Fruit fly (Drosophila melanogaster) whole organism, embryonic: Measurements from ENCODE around the gene Blimp-1.

Source experiments
- Adf1 ChIP-seq: fragments of 200-800 bp; sonication (Bioruptor generic); IDR thresholded peaks from 2 replicates; pipeline ENCODE4 v1.3.6; 2022; ENCODE audit warnings: missing biosample characterization, missing genetic modification characterization
- Blimp-1 ChIP-seq: fragments of 200-800 bp; sonication (Bioruptor generic); optimal IDR thresholded peaks from 3 replicates; lab custom pipeline; 2018; ENCODE audit warnings: missing biosample characterization, missing genetic modification characterization, mild to moderate bottlenecking, moderate library complexity, missing genetic modification reagents
- CG11504 ChIP-seq: fragments of 200-800 bp; sonication (Bioruptor generic); optimal IDR thresholded peaks from 3 replicates; lab custom pipeline; 2019; ENCODE audit warnings: missing biosample characterization, mild to moderate bottlenecking, missing genetic modification characterization, moderate library complexity
- CG15479 ChIP-seq: fragments of 200-800 bp; sonication (Bioruptor generic); optimal IDR thresholded peaks from 3 replicates; lab custom pipeline; 2019; ENCODE audit warnings: missing biosample characterization, mild to moderate bottlenecking, missing genetic modification characterization, moderate library complexity
- CG16863 ChIP-seq: fragments of 200-800 bp; sonication (Bioruptor generic); optimal IDR thresholded peaks from 3 replicates; lab custom pipeline; 2016; ENCODE audit warnings: missing biosample characterization, missing genetic modification characterization
- CG17186 ChIP-seq: fragments of 200-800 bp; sonication (Bioruptor generic); optimal IDR thresholded peaks from 3 replicates; lab custom pipeline; 2017; ENCODE audit warnings: missing biosample characterization, missing genetic modification reagents, missing genetic modification characterization
- CG17361 ChIP-seq: fragments of 200-800 bp; sonication (Bioruptor generic); IDR thresholded peaks from 3 replicates; pipeline ENCODE4 v1.3.6; 2022; ENCODE audit warnings: missing biosample characterization, missing genetic modification characterization
- CG2120 ChIP-seq: fragments of 200-800 bp; sonication (Bioruptor generic); optimal IDR thresholded peaks from 3 replicates; lab custom pipeline; 2016; ENCODE audit warnings: missing biosample characterization, missing genetic modification characterization
- CG2202 ChIP-seq: fragments of 200-800 bp; sonication (Bioruptor generic); optimal IDR thresholded peaks from 2 replicates; lab custom pipeline; 2018; ENCODE audit warnings: missing biosample characterization, mild to moderate bottlenecking, missing genetic modification characterization
- CG2678 ChIP-seq: fragments of 200-800 bp; sonication (Bioruptor generic); optimal IDR thresholded peaks from 3 replicates; lab custom pipeline; 2019; ENCODE audit warnings: missing biosample characterization, mild to moderate bottlenecking, missing genetic modification characterization, moderate library complexity
- CG34376 ChIP-seq: fragments of 200-800 bp; sonication (Bioruptor generic); optimal IDR thresholded peaks from 2 replicates; lab custom pipeline; 2018; ENCODE audit warnings: missing biosample characterization, mild to moderate bottlenecking, missing genetic modification characterization
- CG6175 ChIP-seq: fragments of 200-800 bp; sonication (Bioruptor generic); IDR thresholded peaks from 3 replicates; pipeline ENCODE4 v1.3.6; 2022; ENCODE audit warnings: missing biosample characterization, missing genetic modification characterization
- CG8281 ChIP-seq: fragments of 200-800 bp; sonication (Bioruptor generic); optimal IDR thresholded peaks from 2 replicates; lab custom pipeline; 2018; ENCODE audit warnings: missing biosample characterization, mild to moderate bottlenecking, missing genetic modification characterization, moderate library complexity
- CG8388 ChIP-seq: fragments of 200-800 bp; sonication (Bioruptor generic); optimal IDR thresholded peaks from 2 replicates; lab custom pipeline; 2019; ENCODE audit warnings: missing biosample characterization, mild to moderate bottlenecking, missing genetic modification characterization, moderate library complexity
- CG8478 ChIP-seq: fragments of >200 bp; optimal IDR thresholded peaks from 2 replicates; lab custom pipeline; 2018
- CG9437 ChIP-seq: fragments of 200-800 bp; sonication (Bioruptor generic); optimal IDR thresholded peaks from 2 replicates; lab custom pipeline; 2018; ENCODE audit warnings: missing biosample characterization, mild to moderate bottlenecking, missing genetic modification characterization
- D19A ChIP-seq: fragments of 200-800 bp; optimal IDR thresholded peaks from 3 replicates; lab custom pipeline; 2019; ENCODE audit warnings: missing biosample characterization, mild to moderate bottlenecking, missing genetic modification characterization, moderate library complexity
- HHEX ChIP-seq: fragments of 200-800 bp; sonication (Bioruptor generic); optimal IDR thresholded peaks from 3 replicates; lab custom pipeline; 2017; ENCODE audit warnings: missing biosample characterization, mild to moderate bottlenecking, missing genetic modification characterization, missing genetic modification reagents
- Hr51 ChIP-seq, 2 experiments: fragments of 200-800 bp; sonication (Bioruptor generic); optimal IDR thresholded peaks; 2 replicates in 1 of 2; 3 replicates in 1 of 2; lab custom pipeline; 2016 to 2018; ENCODE audit warnings: missing biosample characterization in 2 of 2, missing genetic modification characterization in 2 of 2, mild to moderate bottlenecking in 1 of 2, moderate library complexity in 1 of 2
- Jarid2 ChIP-seq: fragments of 200-800 bp; sonication (Bioruptor generic); optimal IDR thresholded peaks from 3 replicates; lab custom pipeline; 2017; ENCODE audit warnings: mild to moderate bottlenecking, missing biosample characterization, missing genetic modification reagents, missing genetic modification characterization
- MBD-R2 ChIP-seq: fragments of 200-800 bp; sonication (Bioruptor generic); IDR thresholded peaks from 2 replicates; pipeline ENCODE4 v1.3.6; 2022; ENCODE audit warnings: missing biosample characterization, missing genetic modification characterization
- Med ChIP-seq: fragments of 200-800 bp; sonication (Bioruptor generic); peaks from one replicate; lab custom pipeline; 2016; ENCODE audit warnings: missing biosample characterization, missing genetic modification characterization, mild to moderate bottlenecking, inconsistent platforms, moderate library complexity
- Stat92E ChIP-seq, 3 experiments: fragments of >200 bp in 2 of 3; fragments of 200-800 bp in 1 of 3; sonication (Bioruptor generic) in 1 of 3; optimal IDR thresholded peaks; 2 replicates each; lab custom pipeline; 2017 to 2019; ENCODE audit warnings: missing biosample characterization in 3 of 3, missing genetic modification characterization in 3 of 3, mild to moderate bottlenecking in 1 of 3, moderate library complexity in 1 of 3
- Xbp1 ChIP-seq: fragments of 200-800 bp; sonication (Bioruptor generic); optimal IDR thresholded peaks from 3 replicates; lab custom pipeline; 2016; ENCODE audit warnings: missing biosample characterization, mild to moderate bottlenecking, missing genetic modification characterization
- abd-A ChIP-seq: fragments of 200-800 bp; sonication (Bioruptor generic); optimal IDR thresholded peaks from 3 replicates; lab custom pipeline; 2019; ENCODE audit warnings: missing biosample characterization, mild to moderate bottlenecking, missing genetic modification characterization, moderate library complexity
- ash1 ChIP-seq: fragments of 200-800 bp; sonication (Bioruptor generic); optimal IDR thresholded peaks from 2 replicates; lab custom pipeline; 2018; ENCODE audit warnings: missing biosample characterization, mild to moderate bottlenecking, missing genetic modification characterization
- bbx ChIP-seq: fragments of 200-800 bp; sonication (Bioruptor generic); IDR thresholded peaks from 2 replicates; pipeline ENCODE4 v1.3.6; 2022; ENCODE audit warnings: missing biosample characterization, missing genetic modification characterization; ENCODE audit not compliant: partially characterized antibody
- crc ChIP-seq: fragments of 200-800 bp; sonication (Bioruptor generic); optimal IDR thresholded peaks from 2 replicates; lab custom pipeline; 2016; ENCODE audit warnings: missing biosample characterization, missing genetic modification characterization
- crol ChIP-seq: fragments of 200-800 bp; sonication (Bioruptor generic); IDR thresholded peaks from 2 replicates; pipeline ENCODE4 v1.3.6; 2022; ENCODE audit warnings: missing biosample characterization, missing genetic modification characterization
- danr ChIP-seq: fragments of 200-800 bp; sonication (Bioruptor generic); IDR thresholded peaks from 2 replicates; pipeline ENCODE4 v1.3.6; 2022; ENCODE audit warnings: missing biosample characterization, missing genetic modification characterization
- fru ChIP-seq: fragments of >200 bp; optimal IDR thresholded peaks from 2 replicates; lab custom pipeline; 2017
- insv ChIP-seq, 2 experiments: fragments of 200-800 bp; sonication (Bioruptor generic); optimal IDR thresholded peaks; 3 replicates each; lab custom pipeline; 2016 to 2018; ENCODE audit warnings: missing biosample characterization in 2 of 2, missing genetic modification characterization in 2 of 2
- jing ChIP-seq: fragments of 200-800 bp; sonication (Bioruptor generic); optimal IDR thresholded peaks from 2 replicates; lab custom pipeline; 2018; ENCODE audit warnings: missing biosample characterization, mild to moderate bottlenecking, missing genetic modification characterization
- knrl ChIP-seq: fragments of 200-800 bp; sonication (Bioruptor generic); IDR thresholded peaks from 3 replicates; pipeline ENCODE4 v1.3.6; 2022; ENCODE audit warnings: missing biosample characterization, missing genetic modification characterization; ENCODE audit not compliant: partially characterized antibody
- nerfin-1 ChIP-seq: fragments of 200-800 bp; sonication (Bioruptor generic); optimal IDR thresholded peaks from 3 replicates; lab custom pipeline; 2019; ENCODE audit warnings: missing biosample characterization, mild to moderate bottlenecking, missing genetic modification characterization, moderate library complexity
- nom ChIP-seq: fragments of 200-800 bp; sonication (Bioruptor generic); optimal IDR thresholded peaks from 2 replicates; lab custom pipeline; 2017; ENCODE audit warnings: missing biosample characterization, missing genetic modification characterization, mild to moderate bottlenecking, moderate library complexity, missing genetic modification reagents
- p53 ChIP-seq: fragments of 200-800 bp; sonication (Bioruptor generic); optimal IDR thresholded peaks from 2 replicates; lab custom pipeline; 2016; ENCODE audit warnings: missing biosample characterization, missing genetic modification characterization
- pb ChIP-seq: fragments of 200-800 bp; sonication (Bioruptor generic); optimal IDR thresholded peaks from 3 replicates; lab custom pipeline; 2016; ENCODE audit warnings: missing biosample characterization, missing genetic modification characterization
- pros ChIP-seq: fragments of 200-800 bp; sonication (Bioruptor generic); optimal IDR thresholded peaks from 3 replicates; lab custom pipeline; 2019; ENCODE audit warnings: missing biosample characterization, mild to moderate bottlenecking, missing genetic modification characterization, moderate library complexity
- rib ChIP-seq: fragments of 200-800 bp; sonication (Bioruptor generic); IDR thresholded peaks from 2 replicates; pipeline ENCODE4 v1.3.6; 2022; ENCODE audit warnings: missing biosample characterization, missing genetic modification characterization
- sd ChIP-seq: fragments of 200-800 bp; sonication (Bioruptor generic); optimal IDR thresholded peaks from 3 replicates; lab custom pipeline; 2018; ENCODE audit warnings: missing biosample characterization, mild to moderate bottlenecking, missing genetic modification characterization, moderate library complexity
- sqz ChIP-seq: fragments of 200-800 bp; sonication (Bioruptor generic); optimal IDR thresholded peaks from 3 replicates; lab custom pipeline; 2018; ENCODE audit warnings: missing biosample characterization, mild to moderate bottlenecking, missing genetic modification characterization
- toy ChIP-seq: fragments of 200-800 bp; sonication (Bioruptor generic); IDR thresholded peaks from 2 replicates; pipeline ENCODE4 v1.3.6; 2022; ENCODE audit warnings: missing biosample characterization, missing genetic modification characterization
- trh ChIP-seq: fragments of 200-800 bp; sonication (Bioruptor generic); optimal IDR thresholded peaks from 2 replicates; lab custom pipeline; 2016; ENCODE audit warnings: missing biosample characterization, missing genetic modification characterization
- twi ChIP-seq: fragments of 200-800 bp; optimal IDR thresholded peaks from 2 replicates; lab custom pipeline; 2019; ENCODE audit warnings: missing biosample characterization, mild to moderate bottlenecking, missing genetic modification characterization, moderate library complexity
- usp ChIP-seq: fragments of >200 bp; optimal IDR thresholded peaks from 2 replicates; lab custom pipeline; 2017; ENCODE audit warnings: missing biosample characterization, missing genetic modification characterization
- vvl ChIP-seq: fragments of 200-800 bp; sonication (Bioruptor generic); IDR thresholded peaks from 2 replicates; pipeline ENCODE4 v1.3.6; 2022; ENCODE audit warnings: missing biosample characterization, missing genetic modification characterization
- z ChIP-seq: fragments of 200-800 bp; sonication (Bioruptor generic); IDR thresholded peaks from 3 replicates; pipeline ENCODE4 v1.3.6; 2022; ENCODE audit warnings: missing biosample characterization, missing genetic modification characterization

Gene Blimp-1

dm6 chr3L:5654955-5655750, 24.4 kb downstream of the Blimp-1 start (continued):
- TF ChIP-seq CG16863 = no peak
- no peak for TF ChIP-seq crc (GFP tag; lab: Kevin White, UChicago)
- no peak for TF ChIP-seq usp (GFP tag; lab: Kevin White, UChicago)
- TF ChIP-seq HHEX (GFP tag; lab: Kevin White, UChicago) = no peak
- no peak for TF ChIP-seq MBD-R2 (GFP tag; lab: Robert Waterston, UW)
- no peak for TF ChIP-seq jing (GFP tag; lab: Kevin White, UChicago)
- no peak for TF ChIP-seq CG6175 (GFP tag; lab: Robert Waterston, UW)
- no peak for TF ChIP-seq CG11504 (tag; lab: Kevin White, UChicago)
- TF ChIP-seq CG2202 (tag; lab: Kevin White, UChicago) = no peak
- TF ChIP-seq p53 = no peak
- TF ChIP-seq CG34376 = no peak
- TF ChIP-seq sqz (GFP tag; lab: Kevin White, UChicago) = peak; percentile 87
- no peak for TF ChIP-seq CG8388

dm6 chr3L:5655751-5656276, 25.0 kb downstream of the Blimp-1 start:
- TF ChIP-seq twi (tag; lab: Kevin White, UChicago) (peak; percentile 22), trh (GFP tag; lab: Kevin White, UChicago) (no peak), Hr51 (GFP tag; optimal IDR thresholded peaks at IDR 0.05; lab: Kevin White, UChicago) (no peak), danr (no peak), D19A (tag; lab: Kevin White, UChicago) (peak; percentile 5), CG8478 (lab: Kevin White, UChicago) (no peak), CG8388 (no peak), abd-A (peak; percentile 21), pb (no peak), CG17361 (GFP tag; lab: Robert Waterston, UW) (no peak), Stat92E (GFP tag; optimal IDR thresholded peaks at IDR 0.05; lab: Kevin White, UChicago) (peak in 1 of 3 experiments; percentile 65), CG2678 (tag; lab: Kevin White, UChicago) (no peak), bbx (GFP tag; lab: Robert Waterston, UW) (0 out of 2 replicates have a peak, but pooled peaks have one; percentile 36), crol (GFP tag; lab: Robert Waterston, UW) (peak; percentile 71), CG2120 (GFP tag; lab: Kevin White, UChicago) (no peak), nerfin-1 (tag; lab: Kevin White, UChicago) (peak; percentile 61), CG8281 (tag; lab: Kevin White, UChicago) (peak; percentile 98), Adf1 (GFP tag; lab: Robert Waterston, UW) (no peak), nom (GFP tag; lab: Kevin White, UChicago) (no peak), insv (GFP tag; optimal IDR thresholded peaks at IDR 0.05; lab: Kevin White, UChicago) (peak in 1 of 2 experiments; percentile 83), knrl (GFP tag; lab: Robert Waterston, UW) (no peak), ash1 (no peak), Xbp1 (GFP tag; lab: Kevin White, UChicago) (no peak), Med (GFP tag; lab: Kevin White, UChicago) (peak; percentile 33), CG17186 (no peak), CG9437 (GFP tag; lab: Kevin White, UChicago) (no peak), pros (peak; percentile 73), toy (GFP tag; lab: Robert Waterston, UW) (no peak), Jarid2 (peak; percentile 12), z (GFP tag; lab: Robert Waterston, UW) (peak; percentile 96), CG15479 (peak; percentile 16), sd (tag; lab: Kevin White, UChicago) (peak; percentile 80), Blimp-1 (peak; percentile 65), rib (GFP tag; lab: Robert Waterston, UW) (no peak), fru (lab: Kevin White, UChicago) (no peak), vvl (GFP tag; lab: Robert Waterston, UW) (peak; percentile 12; the same call in 1 of the 2 replicates)
